Worm (Caenorhabditis elegans): ENCODE measurements around the gene C44B7.5.

DNA sequence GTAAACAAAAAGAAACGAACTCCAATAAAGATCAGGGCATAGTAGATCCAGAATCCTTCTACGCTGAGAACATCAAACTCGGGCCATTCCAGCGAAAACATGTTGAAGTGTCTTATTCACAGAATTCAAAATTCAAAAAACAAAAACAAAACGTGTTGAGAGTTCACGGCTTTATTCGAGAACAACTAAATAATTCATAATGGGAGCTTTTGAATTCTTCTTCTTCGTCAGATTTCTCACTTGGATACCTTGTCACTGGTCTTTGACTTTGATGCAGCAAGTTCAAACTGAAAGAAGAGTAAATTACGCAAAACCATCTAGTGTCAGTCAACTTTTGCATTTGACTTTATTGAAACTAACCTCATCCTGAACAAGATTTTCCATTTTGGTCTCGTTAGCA, 45.3 kb upstream of the C44B7.5 start, which contains the start of gene B0252.11:
- no peak for TF ChIP-seq zag-1 (tag; optimal IDR thresholded peaks at IDR 0.05)
- TF ChIP-seq nhr-11 (tag; optimal IDR thresholded peaks at IDR 0.05), result no peak
- TF ChIP-seq F13H6.1 (tag; optimal IDR thresholded peaks at IDR 0.05), result no peak
- TF ChIP-seq nhr-23 (tag; optimal IDR thresholded peaks at IDR 0.05), result no peak
- TF ChIP-seq nhr-10 (tag; optimal IDR thresholded peaks at IDR 0.05), result no peak
- TF ChIP-seq elt-3 (tag; optimal IDR thresholded peaks at IDR 0.05), result no peak
- TF ChIP-seq snpc-4 (tag; optimal IDR thresholded peaks at IDR 0.05), result no peak
- no peak for TF ChIP-seq ceh-16 (tag; optimal IDR thresholded peaks at IDR 0.05)
- TF ChIP-seq ama-1 (optimal IDR thresholded peaks at IDR 0.05), result no peak
- TF ChIP-seq elt-1 (tag; optimal IDR thresholded peaks at IDR 0.05), result no peak
- no peak for TF ChIP-seq unc-62 (GFP tag; optimal IDR thresholded peaks at IDR 0.05)
- TF ChIP-seq Y55F3AM.14 (GFP tag; optimal IDR thresholded peaks at IDR 0.05), result no peak
- no peak for TF ChIP-seq nhr-12 (tag; optimal IDR thresholded peaks at IDR 0.05)
- no peak for TF ChIP-seq C34F6.9 (tag; optimal IDR thresholded peaks at IDR 0.05)
